Worm (Caenorhabditis elegans): ENCODE measurements around the gene F56D3.1.

F56D3.1 gene

ce11 chrII:4178838-4179237, 32.7 kb downstream of the F56D3.1 start, which contains the start of gene R03H10.7:
TSS of gene R03H10.7 (minus strand) at chrII:4178938.
- TF ChIP-seq aly-1 (tag; optimal IDR thresholded peaks at IDR 0.05), result no peak
- TF ChIP-seq B0310.2 (tag; optimal IDR thresholded peaks at IDR 0.05), result no peak

- TF ChIP-seq ama-1 (optimal IDR thresholded peaks at IDR 0.05) (no peak), F13C5.2 (tag; optimal IDR thresholded peaks at IDR 0.05) (no peak), hnd-1 (tag; optimal IDR thresholded peaks at IDR 0.05) (no peak), ceh-36 (tag; optimal IDR thresholded peaks at IDR 0.05) (no peak), ets-7 (tag; optimal IDR thresholded peaks at IDR 0.05) (no peak), hmbx-1 (tag; optimal IDR thresholded peaks at IDR 0.05) (no peak), tra-4 (tag; optimal IDR thresholded peaks at IDR 0.05) (no peak), B0310.2 (tag; optimal IDR thresholded peaks at IDR 0.05) (no peak), hmg-4 (GFP tag; optimal IDR thresholded peaks at IDR 0.05) (no peak), ceh-13 (GFP tag; optimal IDR thresholded peaks at IDR 0.05) (no peak), pes-1 (GFP tag; IDR thresholded peaks at IDR 0.05) (no peak), scrt-1 (GFP tag; IDR thresholded peaks at IDR 0.05) (no peak), sea-1 (GFP tag; conservative IDR thresholded peaks at IDR 0.05) (no peak), aly-1 (tag; optimal IDR thresholded peaks at IDR 0.05) (no peak), flt-1 (GFP tag; IDR thresholded peaks at IDR 0.05) (no peak), tbx-11 (GFP tag; IDR thresholded peaks at IDR 0.05) (no peak), tbx-37 (GFP tag; conservative IDR thresholded peaks at IDR 0.05) (no peak)
Observed at ce11 chrII:4179897-4180296, 33.8 kb downstream of the F56D3.1 start, which contains the start of gene R03H10.1. TSS of gene R03H10.1 (plus strand) at chrII:4180248.

- TF ChIP-seq pes-1 (GFP tag; IDR thresholded peaks at IDR 0.05) (no peak), ets-7 (tag; optimal IDR thresholded peaks at IDR 0.05) (no peak), flt-1 (GFP tag; IDR thresholded peaks at IDR 0.05) (no peak), F13C5.2 (tag; optimal IDR thresholded peaks at IDR 0.05) (no peak), ceh-13 (GFP tag; optimal IDR thresholded peaks at IDR 0.05) (no peak), aly-1 (tag; optimal IDR thresholded peaks at IDR 0.05) (no peak), hnd-1 (tag; optimal IDR thresholded peaks at IDR 0.05) (no peak)
Observed at ce11 chrII:4182364-4182763, 36.2 kb downstream of the F56D3.1 start, which contains the start of gene R03H10.11. TSS of gene R03H10.11 (plus strand) at chrII:4182664.

ce11 chrII:4183979-4184378, 37.8 kb downstream of the F56D3.1 start:
- TF ChIP-seq ceh-36 (tag; optimal IDR thresholded peaks at IDR 0.05), result no peak
- TF ChIP-seq sea-1 (GFP tag; conservative IDR thresholded peaks at IDR 0.05), result no peak
- no peak for TF ChIP-seq ama-1 (optimal IDR thresholded peaks at IDR 0.05)

ce11 chrII:4186364-4186763, 40.2 kb downstream of the F56D3.1 start, which contains the start of gene cpna-1:
TSS of gene cpna-1 (plus strand) at chrII:4186664.
- TF ChIP-seq hnd-1 (tag; optimal IDR thresholded peaks at IDR 0.05) (no peak), scrt-1 (GFP tag; IDR thresholded peaks at IDR 0.05) (no peak), sea-1 (GFP tag; conservative IDR thresholded peaks at IDR 0.05) (no peak), tra-4 (tag; optimal IDR thresholded peaks at IDR 0.05) (no peak), B0310.2 (tag; optimal IDR thresholded peaks at IDR 0.05) (no peak), aly-1 (tag; optimal IDR thresholded peaks at IDR 0.05) (no peak), flt-1 (GFP tag; IDR thresholded peaks at IDR 0.05) (no peak), tbx-11 (GFP tag; IDR thresholded peaks at IDR 0.05) (no peak), F13C5.2 (tag; optimal IDR thresholded peaks at IDR 0.05) (no peak)

ce11 chrII:4194127-4194526, 48.0 kb downstream of the F56D3.1 start, which contains the start of gene mth-2:
TSS of gene mth-2 (minus strand) at chrII:4194314.
- TF ChIP-seq tra-4 (tag; optimal IDR thresholded peaks at IDR 0.05) (no peak), ceh-36 (tag; optimal IDR thresholded peaks at IDR 0.05) (no peak), F13C5.2 (tag; optimal IDR thresholded peaks at IDR 0.05) (no peak), pes-1 (GFP tag; IDR thresholded peaks at IDR 0.05) (no peak), B0310.2 (tag; optimal IDR thresholded peaks at IDR 0.05) (no peak), scrt-1 (GFP tag; IDR thresholded peaks at IDR 0.05) (no peak), ama-1 (optimal IDR thresholded peaks at IDR 0.05) (no peak), sea-1 (GFP tag; conservative IDR thresholded peaks at IDR 0.05) (no peak), tbx-37 (GFP tag; conservative IDR thresholded peaks at IDR 0.05) (no peak), flt-1 (GFP tag; IDR thresholded peaks at IDR 0.05) (no peak), aly-1 (tag; optimal IDR thresholded peaks at IDR 0.05) (no peak), tbx-11 (GFP tag; IDR thresholded peaks at IDR 0.05) (no peak), ets-7 (tag; optimal IDR thresholded peaks at IDR 0.05) (no peak), hmbx-1 (tag; optimal IDR thresholded peaks at IDR 0.05) (no peak), hnd-1 (tag; optimal IDR thresholded peaks at IDR 0.05) (no peak)
